Fruit fly (Drosophila melanogaster) whole organism, embryonic: ENCODE measurements around the gene CG3457.

ENCODE experiments used
- Asciz ChIP-seq: fragments of 200-800 bp; sonication (Bioruptor generic); optimal IDR thresholded peaks from 2 replicates; lab custom pipeline; 2017; ENCODE audit warnings: missing biosample characterization, mild to moderate bottlenecking, missing genetic modification characterization, missing genetic modification reagents
- Atf-2 ChIP-seq: fragments of 200-800 bp; sonication (Bioruptor generic); optimal IDR thresholded peaks from 2 replicates; lab custom pipeline; 2016; ENCODE audit warnings: missing biosample characterization, missing genetic modification characterization
- CG10147 ChIP-seq: fragments of 200-800 bp; sonication (Bioruptor generic); optimal IDR thresholded peaks from 2 replicates; lab custom pipeline; 2019; ENCODE audit warnings: missing biosample characterization, mild to moderate bottlenecking, missing genetic modification characterization, moderate library complexity
- CG10366 ChIP-seq: fragments of 200-800 bp; sonication (Bioruptor generic); IDR thresholded peaks from 2 replicates; pipeline ENCODE4 v1.3.6; 2022; ENCODE audit warnings: missing biosample characterization, missing genetic modification characterization
- CG10431 ChIP-seq: fragments of 200-800 bp; sonication (Bioruptor generic); optimal IDR thresholded peaks from 3 replicates; lab custom pipeline; 2018; ENCODE audit warnings: missing biosample characterization, mild to moderate bottlenecking, missing genetic modification characterization
- CG10654 ChIP-seq: fragments of 200-800 bp; sonication (Bioruptor generic); optimal IDR thresholded peaks from 2 replicates; lab custom pipeline; 2016; ENCODE audit warnings: missing biosample characterization, missing genetic modification characterization
- CG12155 ChIP-seq: fragments of 200-800 bp; sonication (Bioruptor generic); optimal IDR thresholded peaks from 3 replicates; lab custom pipeline; 2016; ENCODE audit warnings: missing biosample characterization, missing genetic modification characterization
- CG13296 ChIP-seq: fragments of 200-800 bp; sonication (Bioruptor generic); optimal IDR thresholded peaks from 3 replicates; lab custom pipeline; 2018; ENCODE audit warnings: missing biosample characterization, mild to moderate bottlenecking, missing genetic modification characterization
- CG14860 ChIP-seq: fragments of 200-800 bp; sonication (Bioruptor generic); IDR thresholded peaks from 3 replicates; pipeline ENCODE4 v1.3.6; 2022; ENCODE audit warnings: missing biosample characterization, missing genetic modification characterization; ENCODE audit not compliant: partially characterized antibody
- CG15514 ChIP-seq: fragments of 200-800 bp; sonication (Bioruptor generic); optimal IDR thresholded peaks from 3 replicates; lab custom pipeline; 2017; ENCODE audit warnings: missing biosample characterization, missing genetic modification characterization, mild to moderate bottlenecking, moderate library complexity, missing genetic modification reagents
- CG17612 ChIP-seq: fragments of 200-800 bp; sonication (Bioruptor generic); IDR thresholded peaks from 2 replicates; pipeline ENCODE4 v1.3.6; 2022; ENCODE audit warnings: missing biosample characterization, missing genetic modification characterization
- CG34224 ChIP-seq: fragments of 200-800 bp; sonication (Bioruptor generic); IDR thresholded peaks from 3 replicates; pipeline ENCODE4 v1.3.6; 2022; ENCODE audit warnings: missing biosample characterization, missing genetic modification characterization; ENCODE audit not compliant: partially characterized antibody
- CG34376 ChIP-seq: fragments of 200-800 bp; sonication (Bioruptor generic); optimal IDR thresholded peaks from 2 replicates; lab custom pipeline; 2018; ENCODE audit warnings: missing biosample characterization, mild to moderate bottlenecking, missing genetic modification characterization
- CG4730 ChIP-seq: fragments of 200-800 bp; sonication (Bioruptor generic); IDR thresholded peaks from 2 replicates; pipeline ENCODE4 v1.3.6; 2022; ENCODE audit warnings: missing biosample characterization, missing genetic modification characterization
- CG6654 ChIP-seq: fragments of 200-800 bp; sonication (Bioruptor generic); optimal IDR thresholded peaks from 2 replicates; lab custom pipeline; 2017; ENCODE audit warnings: missing biosample characterization, mild to moderate bottlenecking, missing genetic modification characterization
- CG7556 ChIP-seq: fragments of 200-800 bp; sonication (Bioruptor generic); optimal IDR thresholded peaks from 2 replicates; lab custom pipeline; 2017; ENCODE audit warnings: missing biosample characterization, mild to moderate bottlenecking, missing genetic modification characterization
- CG7963 ChIP-seq: fragments of 200-800 bp; sonication (Bioruptor generic); IDR thresholded peaks from 3 replicates; pipeline ENCODE4 v1.3.6; 2022; ENCODE audit warnings: missing biosample characterization, missing genetic modification characterization; ENCODE audit not compliant: partially characterized antibody
- Dbx ChIP-seq: fragments of 200-800 bp; sonication (Bioruptor generic); IDR thresholded peaks from 3 replicates; pipeline ENCODE4 v1.3.6; 2022; ENCODE audit warnings: missing biosample characterization, missing genetic modification characterization
- Deaf1 ChIP-seq: fragments of 200-800 bp; optimal IDR thresholded peaks from 3 replicates; lab custom pipeline; 2019; ENCODE audit warnings: missing biosample characterization, mild to moderate bottlenecking, missing genetic modification characterization, moderate library complexity
- GATAe ChIP-seq: fragments of 200-800 bp; sonication (Bioruptor generic); conservative IDR thresholded peaks from 2 replicates; pipeline ENCODE4 v1.3.6; 2022; ENCODE audit warnings: missing biosample characterization, missing genetic modification characterization
- H2.0 ChIP-seq: fragments of 200-800 bp; sonication (Bioruptor generic); IDR thresholded peaks from 2 replicates; pipeline ENCODE4 v1.3.6; 2022; ENCODE audit warnings: missing biosample characterization, missing genetic modification characterization
- HLH4C ChIP-seq: fragments of 200-800 bp; sonication (Bioruptor generic); IDR thresholded peaks from 3 replicates; pipeline ENCODE4 v1.3.6; 2022; ENCODE audit warnings: missing biosample characterization, missing genetic modification characterization; ENCODE audit not compliant: partially characterized antibody
- Hey ChIP-seq: fragments of 200-800 bp; sonication (Bioruptor generic); optimal IDR thresholded peaks from 3 replicates; lab custom pipeline; 2018; ENCODE audit warnings: missing biosample characterization, mild to moderate bottlenecking, missing genetic modification characterization
- Hmr ChIP-seq: fragments of 200-800 bp; sonication (Bioruptor generic); optimal IDR thresholded peaks from 3 replicates; lab custom pipeline; 2017; ENCODE audit warnings: mild to moderate bottlenecking, missing biosample characterization, missing genetic modification reagents, missing genetic modification characterization
- Hsf ChIP-seq: fragments of 200-800 bp; sonication (Bioruptor generic); optimal IDR thresholded peaks from 3 replicates; lab custom pipeline; 2016; ENCODE audit warnings: missing biosample characterization, missing genetic modification characterization
- Jarid2 ChIP-seq: fragments of 200-800 bp; sonication (Bioruptor generic); optimal IDR thresholded peaks from 3 replicates; lab custom pipeline; 2017; ENCODE audit warnings: mild to moderate bottlenecking, missing biosample characterization, missing genetic modification reagents, missing genetic modification characterization
- Myb ChIP-seq: fragments of 200-800 bp; sonication (Bioruptor generic); optimal IDR thresholded peaks from 2 replicates; lab custom pipeline; 2016; ENCODE audit warnings: missing biosample characterization, missing genetic modification characterization
- Nf-YB ChIP-seq: fragments of 200-800 bp; sonication (Bioruptor generic); optimal IDR thresholded peaks from 3 replicates; lab custom pipeline; 2019; ENCODE audit warnings: missing biosample characterization, mild to moderate bottlenecking, missing genetic modification characterization, moderate library complexity
- NfI ChIP-seq: fragments of 200-800 bp; sonication (Bioruptor generic); optimal IDR thresholded peaks from 3 replicates; lab custom pipeline; 2018; ENCODE audit warnings: missing biosample characterization, mild to moderate bottlenecking, missing genetic modification characterization, moderate library complexity
- Six4 ChIP-seq: fragments of 200-800 bp; sonication (Bioruptor generic); optimal IDR thresholded peaks from 2 replicates; lab custom pipeline; 2016; ENCODE audit warnings: missing biosample characterization, missing genetic modification characterization
- Taf1 ChIP-seq: fragments of 200-800 bp; sonication (Bioruptor generic); IDR thresholded peaks from 2 replicates; pipeline ENCODE4 v1.3.6; 2022; ENCODE audit warnings: missing biosample characterization, missing genetic modification characterization
- Xrp1 ChIP-seq: fragments of 200-800 bp; sonication (Bioruptor generic); IDR thresholded peaks from 2 replicates; pipeline ENCODE4 v1.3.6; 2022; ENCODE audit warnings: missing biosample characterization, missing genetic modification characterization
- YL-1 ChIP-seq: fragments of 200-800 bp; sonication (Bioruptor generic); optimal IDR thresholded peaks from 3 replicates; lab custom pipeline; 2017; ENCODE audit warnings: missing biosample characterization, mild to moderate bottlenecking, missing genetic modification characterization
- ac ChIP-seq: fragments of 200-800 bp; sonication (Bioruptor generic); optimal IDR thresholded peaks from 3 replicates; lab custom pipeline; 2017; ENCODE audit warnings: missing biosample characterization, mild to moderate bottlenecking, missing genetic modification characterization
- ase ChIP-seq: fragments of 200-800 bp; sonication (Bioruptor generic); IDR thresholded peaks from 3 replicates; pipeline ENCODE4 v1.3.6; 2022; ENCODE audit warnings: missing biosample characterization, missing genetic modification characterization
- ci ChIP-seq: fragments of 200-800 bp; sonication (Bioruptor generic); IDR thresholded peaks from 3 replicates; pipeline ENCODE4 v1.3.6; 2022; ENCODE audit warnings: missing biosample characterization, missing genetic modification characterization
- emc ChIP-seq: fragments of 200-800 bp; sonication (Bioruptor generic); optimal IDR thresholded peaks from 2 replicates; lab custom pipeline; 2016; ENCODE audit warnings: missing biosample characterization, missing genetic modification characterization
- hkb ChIP-seq, 2 experiments: fragments of 200-800 bp in 1 of 2; fragments of >200 bp in 1 of 2; sonication (Bioruptor generic) in 1 of 2; IDR thresholded peaks in 1 of 2; optimal IDR thresholded peaks in 1 of 2; 2 replicates each; pipeline versions ENCODE4 v1.3.6 to Lab custom; 2017 to 2022; ENCODE audit warnings: missing biosample characterization in 1 of 2, missing genetic modification characterization in 1 of 2
- knrl ChIP-seq: fragments of 200-800 bp; sonication (Bioruptor generic); IDR thresholded peaks from 3 replicates; pipeline ENCODE4 v1.3.6; 2022; ENCODE audit warnings: missing biosample characterization, missing genetic modification characterization; ENCODE audit not compliant: partially characterized antibody
- nerfin-2 ChIP-seq: fragments of 200-800 bp; sonication (Bioruptor generic); IDR thresholded peaks from 2 replicates; pipeline ENCODE4 v1.3.6; 2022; ENCODE audit warnings: missing biosample characterization, missing genetic modification characterization; ENCODE audit not compliant: partially characterized antibody
- odd ChIP-seq: fragments of 200-800 bp; sonication (Bioruptor generic); optimal IDR thresholded peaks from 2 replicates; lab custom pipeline; 2017; ENCODE audit warnings: missing biosample characterization, mild to moderate bottlenecking, missing genetic modification characterization
- pan ChIP-seq, 4 experiments: fragments of >200 bp in 3 of 4; fragments of 200-800 bp in 1 of 4; sonication (Bioruptor generic) in 1 of 4; optimal IDR thresholded peaks in 3 of 4; IDR thresholded peaks in 1 of 4; 2 replicates each; pipeline versions ENCODE4 v1.3.6 to Lab custom; 2017 to 2022; ENCODE audit warnings: missing biosample characterization in 2 of 4, missing genetic modification characterization in 2 of 4, mixed read lengths in 1 of 4
- pfk ChIP-seq: fragments of 200-800 bp; sonication (Bioruptor generic); optimal IDR thresholded peaks from 2 replicates; lab custom pipeline; 2018; ENCODE audit warnings: missing biosample characterization, mild to moderate bottlenecking, missing genetic modification characterization, moderate library complexity
- repo ChIP-seq: fragments of 200-800 bp; sonication (Bioruptor generic); optimal IDR thresholded peaks from 2 replicates; lab custom pipeline; 2016; ENCODE audit warnings: missing biosample characterization, missing genetic modification characterization
- tap ChIP-seq: fragments of 200-800 bp; optimal IDR thresholded peaks from 3 replicates; lab custom pipeline; 2019; ENCODE audit warnings: missing biosample characterization, mild to moderate bottlenecking, missing genetic modification characterization, moderate library complexity
- trem ChIP-seq: fragments of 200-800 bp; optimal IDR thresholded peaks from 3 replicates; lab custom pipeline; 2019; ENCODE audit warnings: missing biosample characterization, mild to moderate bottlenecking, missing genetic modification characterization, moderate library complexity
- trh ChIP-seq: fragments of 200-800 bp; sonication (Bioruptor generic); optimal IDR thresholded peaks from 2 replicates; lab custom pipeline; 2016; ENCODE audit warnings: missing biosample characterization, missing genetic modification characterization
- vfl ChIP-seq: fragments of 200-800 bp; sonication (Bioruptor generic); optimal IDR thresholded peaks from 2 replicates; lab custom pipeline; 2016; ENCODE audit warnings: missing biosample characterization, missing genetic modification characterization
- vvl ChIP-seq: fragments of 200-800 bp; sonication (Bioruptor generic); IDR thresholded peaks from 2 replicates; pipeline ENCODE4 v1.3.6; 2022; ENCODE audit warnings: missing biosample characterization, missing genetic modification characterization

The CG3457 gene

DNA sequence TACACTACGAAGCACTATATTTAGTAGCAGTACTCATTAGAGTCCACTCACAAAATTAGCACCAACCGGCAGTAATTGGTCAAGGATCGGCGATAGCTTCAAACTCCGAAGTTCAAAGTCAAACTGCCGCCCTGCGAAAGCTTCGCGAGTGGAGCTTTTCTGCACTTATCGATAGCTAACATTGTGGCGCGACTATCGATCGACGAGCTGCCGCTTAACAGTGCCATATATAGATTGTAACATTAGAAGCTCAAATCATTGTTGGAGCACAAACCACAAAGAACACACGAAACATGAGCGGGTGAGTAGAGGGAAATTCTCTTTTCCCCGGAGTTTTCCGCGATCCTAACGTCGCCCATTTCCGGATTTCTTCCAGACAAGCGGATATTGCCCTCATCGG is 42.5 kb upstream of the CG3457 start, which contains the start of gene Pgd (continued):
- TF ChIP-seq ac (GFP tag; lab: Kevin White, UChicago) (no peak), emc (no peak), CG10147 (no peak), CG4730 (no peak), Xrp1 (GFP tag; lab: Robert Waterston, UW) (no peak), CG13296 (GFP tag; lab: Kevin White, UChicago) (peak; percentile 25), CG10366 (no peak), CG34224 (GFP tag; lab: Robert Waterston, UW) (peak; percentile 50; the same call in 2 of the 3 replicates), odd (GFP tag; lab: Kevin White, UChicago) (no peak), CG7963 (GFP tag; lab: Robert Waterston, UW) (0 out of 3 replicates have a peak, but pooled peaks have one; percentile 32), YL-1 (GFP tag; lab: Kevin White, UChicago) (no peak), Hey (tag; lab: Kevin White, UChicago) (no peak), trh (GFP tag; lab: Kevin White, UChicago) (no peak), repo (no peak), CG10431 (GFP tag; lab: Kevin White, UChicago) (no peak), ci (GFP tag; lab: Robert Waterston, UW) (0 out of 3 replicates have a peak, but pooled peaks have one; percentile 5), Myb (GFP tag; lab: Kevin White, UChicago) (peak; percentile 73), CG7556 (no peak), Atf-2 (GFP tag; lab: Kevin White, UChicago) (no peak), tap (tag; lab: Kevin White, UChicago) (no peak), trem (no peak), H2.0 (GFP tag; lab: Robert Waterston, UW) (no peak), HLH4C (GFP tag; lab: Robert Waterston, UW) (peak; percentile 51; the same call in 2 of the 3 replicates), hkb (optimal IDR thresholded peaks at IDR 0.05; lab: Kevin White, UChicago) (no peak), hkb (GFP tag; IDR thresholded peaks at IDR 0.05; lab: Robert Waterston, UW) (no peak), CG17612 (GFP tag; lab: Robert Waterston, UW) (no peak), vfl (GFP tag; lab: Kevin White, UChicago) (no peak), NfI (GFP tag; lab: Kevin White, UChicago) (no peak), CG12155 (no peak), CG15514 (peak; percentile 39), Nf-YB (GFP tag; lab: Kevin White, UChicago) (no peak), Jarid2 (GFP tag; lab: Kevin White, UChicago) (peak; percentile 15), Dbx (GFP tag; lab: Robert Waterston, UW) (no peak), ase (GFP tag; lab: Robert Waterston, UW) (no peak), Taf1 (GFP tag; lab: Robert Waterston, UW) (no peak), pan (optimal IDR thresholded peaks at IDR 0.05; lab: Kevin White, UChicago) (no peak), pan (GFP tag; optimal IDR thresholded peaks at IDR 0.05 in 1 of 2, IDR thresholded peaks at IDR 0.05 in 1 of 2) (peak in 1 of 2 experiments; percentile 29), CG6654 (GFP tag; lab: Kevin White, UChicago) (no peak), nerfin-2 (GFP tag; lab: Robert Waterston, UW) (no peak), GATAe (GFP tag; lab: Robert Waterston, UW) (no peak), CG14860 (0 out of 3 replicates have a peak, but pooled peaks have one; percentile 12), Hsf (GFP tag; lab: Kevin White, UChicago) (no peak), pfk (GFP tag; lab: Kevin White, UChicago) (no peak), vvl (GFP tag; lab: Robert Waterston, UW) (no peak), CG34376 (GFP tag; lab: Kevin White, UChicago) (peak; percentile 39), Hmr (GFP tag; lab: Kevin White, UChicago) (peak; percentile 23), CG10654 (GFP tag; lab: Kevin White, UChicago) (no peak), knrl (GFP tag; lab: Robert Waterston, UW) (peak; percentile 39; the same call in 1 of the 3 replicates), Six4 (GFP tag; lab: Kevin White, UChicago) (no peak), Asciz (GFP tag; lab: Kevin White, UChicago) (no peak), Deaf1 (no peak)
